Worm (Caenorhabditis elegans) whole organism, L4/young adult: Measurements from ENCODE around the gene lnp-1.
A peak's percentile ranks its signal among the peaks of the same experiment; 100 is the strongest.

Experiments used
- W03F9.2 ChIP-seq: fragments of 150-350 bp; optimal IDR thresholded peaks from 2 replicates; lab custom pipeline; 2014; ENCODE audit warnings: missing biosample characterization, missing genetic modification characterization
- dao-5 ChIP-seq: sonication (generic microtip); optimal IDR thresholded peaks from 2 replicates; lab custom pipeline; 2016; ENCODE audit warnings: missing genotype, missing genetic modification characterization, moderate library complexity, missing compliant biosample characterization
- him-1 ChIP-seq: sonication (generic microtip); optimal IDR thresholded peaks from 2 replicates; lab custom pipeline; 2016; ENCODE audit warnings: missing genotype, missing genetic modification reagents, missing genetic modification characterization, missing compliant biosample characterization

lnp-1 gene

ce11 chrX:4609635-4610034 is 21.1 kb downstream of the lnp-1 start:
- TF ChIP-seq dao-5 (tag; lab: Kevin White, UChicago) (no peak), him-1 (tag; lab: Kevin White, UChicago) (no peak), W03F9.2 (no peak)

- TF ChIP-seq W03F9.2, result no peak
- no peak for TF ChIP-seq him-1 (tag; lab: Kevin White, UChicago)
- no peak for TF ChIP-seq dao-5 (tag; lab: Kevin White, UChicago)
These were observed 26.5 kb downstream of the lnp-1 start for ce11 chrX:4615034-4615433.

DNA sequence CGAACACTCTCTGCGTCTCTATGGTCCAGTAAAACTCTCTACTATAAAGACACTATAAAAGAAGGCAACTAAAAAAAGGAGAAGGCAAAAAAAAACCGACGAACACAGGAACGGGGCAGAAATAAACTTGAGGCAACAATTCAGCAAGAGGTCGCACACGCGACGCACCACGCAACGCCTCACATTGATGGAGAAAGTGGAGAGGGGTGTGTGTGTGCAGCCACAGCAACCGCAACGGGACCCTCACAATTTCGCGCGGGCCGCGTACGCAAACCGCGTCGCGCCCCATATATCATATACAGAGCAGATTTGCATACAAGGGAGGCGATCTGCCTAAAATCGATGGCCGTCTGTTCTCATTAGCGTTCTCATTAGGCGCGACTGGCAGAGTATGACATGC is 28.3 kb downstream of the lnp-1 start:
- TF ChIP-seq him-1 (tag; lab: Kevin White, UChicago) (peak; percentile 46), dao-5 (tag; lab: Kevin White, UChicago) (no peak)

- TF ChIP-seq W03F9.2 (no peak), dao-5 (tag; lab: Kevin White, UChicago) (no peak), him-1 (tag; lab: Kevin White, UChicago) (no peak)
These were observed 31.0 kb downstream of the lnp-1 start, which contains the start of gene pqn-65 for ce11 chrX:4619582-4619981. Gene pqn-65 (minus strand): TSS chrX:4619635.

ce11 chrX:4620019-4620418 is 31.5 kb downstream of the lnp-1 start:
- TF ChIP-seq W03F9.2 (no peak), him-1 (tag; lab: Kevin White, UChicago) (peak; percentile 22), dao-5 (tag; lab: Kevin White, UChicago) (no peak)

- TF ChIP-seq dao-5 (tag; lab: Kevin White, UChicago) (no peak), W03F9.2 (no peak), him-1 (tag; lab: Kevin White, UChicago) (no peak)
These were observed 33.5 kb downstream of the lnp-1 start, which contains the start of gene C46C11.3 for ce11 chrX:4622024-4622423. Gene C46C11.3 (plus strand): TSS chrX:4622324.

DNA sequence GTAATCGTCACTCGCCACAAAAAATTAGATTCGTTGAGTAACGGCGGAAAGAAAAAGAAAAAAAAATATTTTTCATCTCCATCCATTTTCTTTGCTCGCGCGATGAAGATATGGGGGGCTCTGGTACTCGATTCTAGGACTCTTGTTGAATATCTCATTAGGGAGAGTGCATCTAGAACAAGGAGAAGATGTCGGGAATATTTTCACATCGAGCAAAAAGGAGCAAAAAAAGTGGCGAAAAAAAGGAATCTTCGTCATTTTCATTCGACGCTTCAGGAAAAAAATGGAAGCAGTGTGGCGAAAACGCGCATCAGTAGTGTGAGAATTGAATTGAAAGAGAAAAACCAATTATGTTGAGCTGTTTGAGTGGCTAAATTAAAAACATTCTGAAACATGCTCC is 35.1 kb downstream of the lnp-1 start:
- TF ChIP-seq dao-5 (tag; lab: Kevin White, UChicago), result no peak
- TF ChIP-seq W03F9.2, result no peak
- no peak for TF ChIP-seq him-1 (tag; lab: Kevin White, UChicago)

DNA sequence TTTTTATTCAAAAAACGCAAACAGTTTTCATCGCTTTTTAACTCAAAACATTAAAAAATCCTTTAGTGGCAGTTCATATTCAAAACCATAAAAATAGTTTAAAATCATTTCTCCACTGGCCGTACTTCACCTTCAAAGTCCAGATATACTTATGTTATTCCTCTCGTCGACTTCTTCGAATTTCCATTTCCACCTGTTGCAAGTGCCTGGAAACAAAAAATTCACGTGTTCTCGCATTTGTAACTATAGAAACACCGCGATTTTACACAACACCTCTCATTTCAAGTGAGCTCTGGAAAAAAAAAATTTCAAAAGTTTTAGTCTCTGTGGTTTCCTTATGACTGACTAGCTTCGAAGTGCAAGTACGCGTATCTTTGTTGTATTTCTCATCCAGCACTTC is 36.5 kb downstream of the lnp-1 start:
- TF ChIP-seq him-1 (tag; lab: Kevin White, UChicago) (no peak), dao-5 (tag; lab: Kevin White, UChicago) (no peak), W03F9.2 (no peak)

DNA sequence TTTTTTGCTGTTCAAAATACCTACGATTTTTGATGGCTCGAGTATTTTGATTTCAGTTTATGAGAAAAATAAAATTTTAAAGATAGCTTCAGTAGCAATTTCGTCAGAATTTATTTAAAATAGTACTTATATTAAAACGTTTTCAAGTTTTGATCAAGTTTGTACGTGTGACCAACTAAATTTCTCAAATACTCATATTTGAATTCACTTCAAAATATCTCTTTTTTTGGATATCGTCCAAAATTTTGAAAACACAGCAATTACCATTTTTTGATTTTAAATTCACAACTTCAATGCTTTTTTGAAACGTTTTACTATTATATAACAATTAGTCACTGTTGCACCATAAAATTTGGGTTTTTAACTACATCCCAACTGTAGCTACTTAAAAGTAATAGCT is 38.3 kb downstream of the lnp-1 start:
- no peak for TF ChIP-seq dao-5 (tag; lab: Kevin White, UChicago)
- TF ChIP-seq W03F9.2, result no peak
- TF ChIP-seq him-1 (tag; lab: Kevin White, UChicago), result no peak

ce11 chrX:4628350-4628749 is 39.8 kb downstream of the lnp-1 start:
- TF ChIP-seq him-1 (tag; lab: Kevin White, UChicago), result no peak
- TF ChIP-seq dao-5 (tag; lab: Kevin White, UChicago), result no peak
- TF ChIP-seq W03F9.2, result no peak

- TF ChIP-seq dao-5 (tag; lab: Kevin White, UChicago), result no peak
- TF ChIP-seq him-1 (tag; lab: Kevin White, UChicago), result no peak
- no peak for TF ChIP-seq W03F9.2
These were observed 40.4 kb downstream of the lnp-1 start for ce11 chrX:4628817-4629575.

DNA sequence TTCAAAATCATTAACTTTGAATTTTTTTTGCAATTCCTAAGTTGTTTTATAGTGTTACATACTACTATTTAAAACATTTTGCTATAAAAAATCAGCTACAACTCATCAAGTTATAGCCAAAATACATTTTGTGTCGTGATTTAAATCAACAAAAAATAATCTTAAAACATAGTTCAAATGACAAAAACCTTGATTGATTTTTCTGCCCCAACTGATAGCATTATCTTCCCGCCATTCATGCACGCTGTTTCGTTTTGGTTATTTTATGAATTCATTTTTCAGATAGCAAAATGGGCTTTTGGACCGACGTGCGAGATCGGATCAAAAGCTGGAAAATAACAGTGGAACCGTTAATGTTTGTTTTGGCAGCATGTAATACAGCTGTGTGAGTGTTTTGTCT is 43.5 kb downstream of the lnp-1 start, which contains the start of gene slcr-46.1:
slcr-46.1 (plus strand) TSS at position 274 of the 400 bp plus-strand sequence.
- TF ChIP-seq dao-5 (tag; lab: Kevin White, UChicago), result no peak
- no peak for TF ChIP-seq W03F9.2
- no peak for TF ChIP-seq him-1 (tag; lab: Kevin White, UChicago)

ce11 chrX:4635643-4636042 is 47.1 kb downstream of the lnp-1 start:
- TF ChIP-seq dao-5 (tag; lab: Kevin White, UChicago) (no peak), him-1 (tag; lab: Kevin White, UChicago) (no peak), W03F9.2 (no peak)

ce11 chrX:4636143-4636542 is 47.6 kb downstream of the lnp-1 start:
- TF ChIP-seq W03F9.2 (no peak), him-1 (tag; lab: Kevin White, UChicago) (no peak), dao-5 (tag; lab: Kevin White, UChicago) (no peak)

DNA sequence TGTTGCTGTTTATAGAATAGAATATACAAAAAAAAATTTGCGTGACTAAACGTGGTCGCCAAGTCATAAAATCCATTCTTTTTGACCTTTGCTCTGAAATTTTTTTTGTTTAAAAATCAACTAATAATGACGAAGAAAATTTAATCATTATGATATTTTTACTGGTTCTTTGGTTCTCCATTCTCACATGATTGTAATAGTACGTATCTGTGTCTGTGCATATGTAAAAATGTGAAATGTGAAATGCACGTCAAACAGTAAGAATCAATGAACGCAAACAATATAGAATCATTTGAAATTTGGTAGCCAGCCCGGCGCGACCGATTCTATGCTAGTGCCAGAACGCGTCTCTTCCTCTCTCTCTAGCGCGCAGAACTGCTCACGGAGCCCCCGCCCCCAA is 48.3 kb downstream of the lnp-1 start, which contains the start of gene hosl-1:
hosl-1 (plus strand) TSS at position 301 of the 400 bp plus-strand sequence.
- TF ChIP-seq him-1 (tag; lab: Kevin White, UChicago), result no peak
- no peak for TF ChIP-seq W03F9.2
- no peak for TF ChIP-seq dao-5 (tag; lab: Kevin White, UChicago)
